Worm (Caenorhabditis elegans): Measurements from ENCODE around the gene srw-21.

ce11 chrV:15529069-15529468 is 41.2 kb downstream of the srw-21 start, which contains the start of gene srh-276:
- TF ChIP-seq ama-1 (optimal IDR thresholded peaks at IDR 0.05) (no peak), tbx-11 (GFP tag; IDR thresholded peaks at IDR 0.05) (no peak), B0310.2 (tag; optimal IDR thresholded peaks at IDR 0.05) (no peak), flt-1 (GFP tag; IDR thresholded peaks at IDR 0.05) (no peak), aly-1 (tag; optimal IDR thresholded peaks at IDR 0.05) (no peak), pes-1 (GFP tag; IDR thresholded peaks at IDR 0.05) (no peak), hnd-1 (tag; optimal IDR thresholded peaks at IDR 0.05) (no peak), sea-1 (GFP tag; conservative IDR thresholded peaks at IDR 0.05) (no peak), tbx-37 (GFP tag; conservative IDR thresholded peaks at IDR 0.05) (no peak), hmbx-1 (tag; optimal IDR thresholded peaks at IDR 0.05) (no peak), F13C5.2 (tag; optimal IDR thresholded peaks at IDR 0.05) (no peak)
